Worm (Caenorhabditis elegans) whole organism, L1 larva: ENCODE data around the gene Y24D9A.6.

ENCODE experiments used
- F16B12.6 ChIP-seq: fragments of 150-350 bp; optimal IDR thresholded peaks from 2 replicates; lab custom pipeline; 2014; ENCODE audit warnings: missing biosample characterization, missing genetic modification characterization
- aly-2 ChIP-seq: fragments of 150-350 bp; optimal IDR thresholded peaks from 2 replicates; lab custom pipeline; 2014; ENCODE audit warnings: missing biosample characterization, missing genetic modification characterization
- ama-1 ChIP-seq: fragments of 150-350 bp; optimal IDR thresholded peaks from 2 replicates; lab custom pipeline; 2014
- blmp-1 ChIP-seq: fragments of 150-350 bp; optimal IDR thresholded peaks from 2 replicates; lab custom pipeline; 2014; ENCODE audit warnings: missing biosample characterization, missing genetic modification characterization
- ceh-8 ChIP-seq: fragments of 200-800 bp; sonication (Bioruptor generic); optimal IDR thresholded peaks from 2 replicates; lab custom pipeline; 2018; ENCODE audit warnings: mild to moderate bottlenecking, missing genetic modification characterization, moderate library complexity, missing compliant biosample characterization
- ceh-82 ChIP-seq, 3 experiments: fragments of 150-350 bp in 1 of 3; sonication (generic microtip) in 2 of 3; optimal IDR thresholded peaks; 2 replicates each; lab custom pipeline; 2014 to 2017; ENCODE audit warnings: missing biosample characterization in 3 of 3, missing genetic modification characterization in 3 of 3
- ces-1 ChIP-seq: fragments of 150-350 bp; optimal IDR thresholded peaks from 2 replicates; lab custom pipeline; 2014; ENCODE audit warnings: missing biosample characterization, missing genetic modification reagents, missing genetic modification characterization
- dpl-1 ChIP-seq, 3 experiments: fragments of 150-350 bp in 2 of 3; sonication (generic microtip) in 1 of 3; optimal IDR thresholded peaks; 2 replicates each; lab custom pipeline; 2014 to 2017; ENCODE audit warnings: missing biosample characterization in 3 of 3, missing genetic modification characterization in 3 of 3, missing genetic modification reagents in 3 of 3
- dsc-1 ChIP-seq: sonication (generic microtip); optimal IDR thresholded peaks from 2 replicates; lab custom pipeline; 2016; ENCODE audit warnings: mild to moderate bottlenecking, missing genetic modification characterization, missing compliant biosample characterization
- efl-3 ChIP-seq: fragments of 200-800 bp; sonication (Bioruptor generic); optimal IDR thresholded peaks from 2 replicates; lab custom pipeline; 2018; ENCODE audit warnings: mild to moderate bottlenecking, missing genetic modification characterization, missing compliant biosample characterization
- egl-13 ChIP-seq: sonication (generic microtip); optimal IDR thresholded peaks from 2 replicates; lab custom pipeline; 2016; ENCODE audit warnings: missing genotype, missing genetic modification reagents, missing genetic modification characterization, missing compliant biosample characterization
- egl-27 ChIP-seq, 2 experiments: fragments of 150-350 bp in 1 of 2; sonication (generic microtip); optimal IDR thresholded peaks; 3 replicates each; lab custom pipeline; 2017 to 2018; ENCODE audit warnings: missing biosample characterization in 2 of 2, missing genetic modification characterization in 2 of 2, missing genetic modification reagents in 2 of 2
- elt-2 ChIP-seq: sonication (generic microtip); optimal IDR thresholded peaks from 2 replicates; lab custom pipeline; 2016; ENCODE audit warnings: missing genetic modification characterization, mild to moderate bottlenecking, inconsistent platforms, missing compliant biosample characterization, missing genetic modification reagents
- elt-3 ChIP-seq, 6 experiments: fragments of 150-350 bp in 1 of 6; sonication (generic microtip); optimal IDR thresholded peaks; 2 replicates each; lab custom pipeline; 2017 to 2018; ENCODE audit warnings: missing biosample characterization in 6 of 6, missing genetic modification characterization in 6 of 6, inconsistent platforms in 1 of 6
- ets-5 ChIP-seq: fragments of 200-800 bp; sonication (Bioruptor generic); IDR thresholded peaks from 2 replicates; pipeline ENCODE4 v1.3.6; 2022; ENCODE audit warnings: missing genetic modification characterization, missing compliant biosample characterization
- fkh-8 ChIP-seq: sonication (generic microtip); optimal IDR thresholded peaks from 2 replicates; lab custom pipeline; 2016; ENCODE audit warnings: mild to moderate bottlenecking, missing genetic modification characterization, missing compliant biosample characterization
- grh-1 ChIP-seq: fragments of 200-800 bp; sonication (Bioruptor generic); IDR thresholded peaks from 2 replicates; pipeline ENCODE4 v1.3.6; 2022; ENCODE audit warnings: missing genetic modification reagents, missing genetic modification characterization, missing compliant biosample characterization
- hlh-4 ChIP-seq: sonication (generic microtip); optimal IDR thresholded peaks from 2 replicates; lab custom pipeline; 2016; ENCODE audit warnings: mild to moderate bottlenecking, missing genetic modification characterization, missing compliant biosample characterization
- lin-14 ChIP-seq: fragments of 200-800 bp; sonication (Bioruptor generic); optimal IDR thresholded peaks from 2 replicates; lab custom pipeline; 2018; ENCODE audit warnings: mild to moderate bottlenecking, missing genetic modification characterization, moderate library complexity, missing compliant biosample characterization
- lin-15B ChIP-seq: fragments of 150-350 bp; sonication (generic microtip); optimal IDR thresholded peaks from 3 replicates; lab custom pipeline; 2014; ENCODE audit warnings: missing biosample characterization, missing genetic modification characterization
- lin-39 ChIP-seq: fragments of 150-350 bp; optimal IDR thresholded peaks from 2 replicates; lab custom pipeline; 2014; ENCODE audit warnings: missing biosample characterization, missing genetic modification reagents, missing genetic modification characterization
- lsy-2 ChIP-seq, 2 experiments: fragments of 150-350 bp; optimal IDR thresholded peaks; 2 replicates each; lab custom pipeline; 2014; ENCODE audit warnings: missing biosample characterization in 2 of 2, missing genetic modification characterization in 2 of 2
- mab-9 ChIP-seq: fragments of 200-800 bp; sonication (Bioruptor generic); IDR thresholded peaks from 2 replicates; pipeline ENCODE4 v1.3.6; 2022; ENCODE audit warnings: missing genetic modification reagents, missing genetic modification characterization, missing compliant biosample characterization
- mep-1 ChIP-seq: fragments of 150-350 bp; optimal IDR thresholded peaks from 2 replicates; lab custom pipeline; 2014; ENCODE audit warnings: missing biosample characterization, missing genetic modification characterization
- nhr-12 ChIP-seq: sonication (generic microtip); optimal IDR thresholded peaks from 2 replicates; lab custom pipeline; 2017; ENCODE audit warnings: missing biosample characterization, missing genetic modification characterization
- nhr-19 ChIP-seq: fragments of 200-800 bp; sonication (Bioruptor generic); conservative IDR thresholded peaks from 2 replicates; pipeline ENCODE4 v1.3.6; 2022; ENCODE audit warnings: missing genetic modification characterization, missing compliant biosample characterization
- nhr-47 ChIP-seq: sonication (generic microtip); optimal IDR thresholded peaks from 2 replicates; lab custom pipeline; 2016; ENCODE audit warnings: mild to moderate bottlenecking, missing genetic modification characterization, moderate library complexity, missing compliant biosample characterization
- nhr-71 ChIP-seq: sonication (generic microtip); optimal IDR thresholded peaks from 2 replicates; lab custom pipeline; 2016; ENCODE audit warnings: mild to moderate bottlenecking, missing genetic modification characterization, moderate library complexity, missing compliant biosample characterization
- nhr-84 ChIP-seq: sonication (generic microtip); optimal IDR thresholded peaks from 2 replicates; lab custom pipeline; 2017; ENCODE audit warnings: missing biosample characterization, missing genetic modification characterization
- nhr-90 ChIP-seq: sonication (generic microtip); optimal IDR thresholded peaks from 2 replicates; lab custom pipeline; 2016; ENCODE audit warnings: mild to moderate bottlenecking, missing genetic modification characterization, missing compliant biosample characterization; ENCODE audit not compliant: poor library complexity
- pag-3 ChIP-seq: sonication (generic microtip); optimal IDR thresholded peaks from 2 replicates; lab custom pipeline; 2017; ENCODE audit warnings: missing genetic modification characterization, mild to moderate bottlenecking, missing compliant biosample characterization, antibody characterized with exemption, borderline replicate concordance; ENCODE audit not compliant: insufficient read depth
- pax-3 ChIP-seq: fragments of 200-800 bp; sonication (Bioruptor generic); optimal IDR thresholded peaks from 2 replicates; lab custom pipeline; 2018; ENCODE audit warnings: mild to moderate bottlenecking, missing genetic modification characterization, moderate library complexity, missing compliant biosample characterization
- pqm-1 ChIP-seq: sonication (generic microtip); optimal IDR thresholded peaks from 3 replicates; lab custom pipeline; 2017; ENCODE audit warnings: missing biosample characterization, missing genetic modification characterization
- rnt-1 ChIP-seq: sonication (generic microtip); optimal IDR thresholded peaks from 2 replicates; lab custom pipeline; 2016; ENCODE audit warnings: mild to moderate bottlenecking, missing genetic modification characterization, moderate library complexity, missing compliant biosample characterization
- skn-1 ChIP-seq: fragments of 150-350 bp; optimal IDR thresholded peaks from 2 replicates; lab custom pipeline; 2014; ENCODE audit warnings: missing biosample characterization, missing genetic modification characterization
- snpc-4 ChIP-seq: fragments of 150-350 bp; optimal IDR thresholded peaks from 2 replicates; lab custom pipeline; 2014; ENCODE audit warnings: missing biosample characterization, missing genetic modification characterization
- snu-23 ChIP-seq: sonication (generic microtip); optimal IDR thresholded peaks from 2 replicates; lab custom pipeline; 2016; ENCODE audit warnings: missing genetic modification characterization, missing compliant biosample characterization
- sptf-1 ChIP-seq: fragments of 150-350 bp; optimal IDR thresholded peaks from 2 replicates; lab custom pipeline; 2014; ENCODE audit warnings: missing biosample characterization, missing genetic modification characterization
- sup-37 ChIP-seq: fragments of 200-800 bp; sonication (Bioruptor generic); optimal IDR thresholded peaks from 2 replicates; lab custom pipeline; 2018; ENCODE audit warnings: mild to moderate bottlenecking, missing genetic modification characterization, missing compliant biosample characterization
- swsn-7 ChIP-seq: sonication (generic microtip); optimal IDR thresholded peaks from 2 replicates; lab custom pipeline; 2016; ENCODE audit warnings: missing genetic modification characterization, missing compliant biosample characterization
- tbx-2 ChIP-seq: sonication (generic microtip); optimal IDR thresholded peaks from 2 replicates; lab custom pipeline; 2016; ENCODE audit warnings: missing genetic modification characterization, missing compliant biosample characterization
- tlp-1 ChIP-seq: fragments of 150-350 bp; optimal IDR thresholded peaks from 2 replicates; lab custom pipeline; 2014; ENCODE audit warnings: missing biosample characterization, missing genetic modification characterization
- unc-62 ChIP-seq: fragments of 150-350 bp; optimal IDR thresholded peaks from 2 replicates; lab custom pipeline; 2014; ENCODE audit warnings: missing biosample characterization, missing genetic modification reagents, missing genetic modification characterization
- unc-98 ChIP-seq: fragments of 200-800 bp; sonication (Bioruptor generic); IDR thresholded peaks from 2 replicates; pipeline ENCODE4 v1.3.6; 2022; ENCODE audit warnings: missing genetic modification characterization, missing compliant biosample characterization
- vab-15 ChIP-seq: sonication (generic microtip); optimal IDR thresholded peaks from 2 replicates; lab custom pipeline; 2017; ENCODE audit warnings: missing genotype, mild to moderate bottlenecking, missing genetic modification characterization, missing compliant biosample characterization
- zag-1 ChIP-seq: fragments of 150-350 bp; optimal IDR thresholded peaks from 2 replicates; lab custom pipeline; 2014; ENCODE audit warnings: missing biosample characterization, missing genetic modification characterization
- zip-4 ChIP-seq: fragments of 200-800 bp; sonication (Bioruptor generic); optimal IDR thresholded peaks from 2 replicates; lab custom pipeline; 2018; ENCODE audit warnings: mild to moderate bottlenecking, missing genetic modification characterization, moderate library complexity, missing compliant biosample characterization

Gene Y24D9A.6

ce11 chrIV:4446884-4447283 is 46.7 kb upstream of the Y24D9A.6 start (continued):
- TF ChIP-seq elt-3 (tag; optimal IDR thresholded peaks at IDR 0.05; lab: Kevin White, UChicago), result peak in 1 of 6 experiments; percentile 15
- TF ChIP-seq unc-62 (GFP tag; lab: Kevin White, UChicago), result no peak
- TF ChIP-seq snu-23 (GFP tag; lab: Kevin White, UChicago), result peak; percentile 44
- TF ChIP-seq dsc-1 (tag; lab: Kevin White, UChicago), result no peak
- TF ChIP-seq nhr-19, result peak; percentile 26; the same call in 1 of the 2 replicates
- TF ChIP-seq ceh-8 (GFP tag; lab: Kevin White, UChicago), result no peak
- TF ChIP-seq unc-98 (GFP tag; lab: Robert Waterston, UW), result no peak
- TF ChIP-seq grh-1 (GFP tag; lab: Robert Waterston, UW), result no peak
- TF ChIP-seq ama-1 (lab: Kevin White, UChicago), result peak; percentile 74
- no peak for TF ChIP-seq mab-9 (GFP tag; lab: Robert Waterston, UW)
- no peak for TF ChIP-seq efl-3 (GFP tag; lab: Kevin White, UChicago)
- TF ChIP-seq snpc-4, result no peak
- no peak for TF ChIP-seq lin-39 (tag; lab: Kevin White, UChicago)
- no peak for TF ChIP-seq egl-13 (tag; lab: Kevin White, UChicago)
- TF ChIP-seq ets-5 (GFP tag; lab: Robert Waterston, UW), result no peak
- TF ChIP-seq nhr-12 (tag; lab: Kevin White, UChicago), result no peak
- peak; percentile 16 for TF ChIP-seq aly-2 (tag; lab: Kevin White, UChicago)
- TF ChIP-seq lin-15B, result no peak
- peak; percentile 35 for TF ChIP-seq nhr-47 (tag; lab: Kevin White, UChicago)
- peak; percentile 63 for TF ChIP-seq nhr-71 (tag; lab: Kevin White, UChicago)
- TF ChIP-seq dpl-1 (GFP tag; optimal IDR thresholded peaks at IDR 0.05; lab: Kevin White, UChicago), result peak; percentile 13 to 45 (median 30)
- TF ChIP-seq pax-3, result no peak
- no peak for TF ChIP-seq ces-1 (GFP tag; lab: Kevin White, UChicago)
- TF ChIP-seq rnt-1 (tag; lab: Kevin White, UChicago), result peak; percentile 41
- TF ChIP-seq lsy-2 (tag; optimal IDR thresholded peaks at IDR 0.05; lab: Kevin White, UChicago), result peak; percentile 62 to 82
- TF ChIP-seq vab-15 (tag; lab: Kevin White, UChicago), result no peak
- peak; percentile 58 for TF ChIP-seq lin-14 (GFP tag; lab: Kevin White, UChicago)
- TF ChIP-seq skn-1, result no peak
- no peak for TF ChIP-seq tlp-1 (tag; lab: Kevin White, UChicago)
- no peak for TF ChIP-seq pqm-1 (tag; lab: Kevin White, UChicago)
- TF ChIP-seq zip-4 (GFP tag; lab: Kevin White, UChicago), result peak; percentile 2
- peak in 2 of 3 experiments; percentile 16 for TF ChIP-seq ceh-82 (tag; optimal IDR thresholded peaks at IDR 0.05; lab: Kevin White, UChicago)
- no peak for TF ChIP-seq pag-3
- no peak for TF ChIP-seq zag-1 (tag; lab: Kevin White, UChicago)
- no peak for TF ChIP-seq nhr-84 (tag; lab: Kevin White, UChicago)
- no peak for TF ChIP-seq tbx-2 (tag; lab: Kevin White, UChicago)
- TF ChIP-seq hlh-4 (tag; lab: Kevin White, UChicago), result no peak
- TF ChIP-seq F16B12.6 (tag; lab: Kevin White, UChicago), result no peak
- no peak for TF ChIP-seq nhr-90 (tag; lab: Kevin White, UChicago)
- no peak for TF ChIP-seq blmp-1
- TF ChIP-seq fkh-8, result no peak
- peak; percentile 72 for TF ChIP-seq mep-1 (tag; lab: Kevin White, UChicago)
- TF ChIP-seq swsn-7 (tag; lab: Kevin White, UChicago), result peak; percentile 41
- TF ChIP-seq sup-37 (GFP tag; lab: Kevin White, UChicago), result no peak
- TF ChIP-seq elt-2 (tag; lab: Kevin White, UChicago), result no peak
- TF ChIP-seq egl-27 (tag; optimal IDR thresholded peaks at IDR 0.05; lab: Kevin White, UChicago), result no peak
- TF ChIP-seq sptf-1 (tag; lab: Kevin White, UChicago), result no peak
- TF ChIP-seq, all 84 proteins: peak for 26
